Fruit fly (Drosophila melanogaster): ENCODE measurements around the gene Hrb98DE.
A peak's percentile ranks its signal among the peaks of the same experiment; 100 is the strongest.

Hrb98DE gene

DNA sequence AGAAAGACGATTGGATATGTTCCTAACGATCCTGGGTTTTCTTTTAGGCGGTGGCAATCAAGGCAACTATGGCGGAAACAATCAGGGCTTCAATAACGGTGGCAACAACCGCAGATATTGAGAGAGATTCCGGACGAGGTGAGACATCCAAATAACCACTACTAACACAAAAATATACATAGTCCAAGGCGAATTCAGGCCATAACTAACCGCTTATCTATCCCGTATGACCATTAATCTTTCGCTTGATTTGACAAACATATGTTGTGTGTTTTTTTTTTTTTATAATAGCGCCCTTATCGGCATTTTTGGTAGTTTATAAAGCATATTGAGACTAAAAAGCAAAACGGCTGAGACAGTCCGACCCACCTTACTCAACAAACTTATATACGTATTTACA, 3.9 kb downstream of the Hrb98DE start:
- TF ChIP-seq dmrt93B (GFP tag; optimal IDR thresholded peaks at IDR 0.05) (no peak), psq (GFP tag; optimal IDR thresholded peaks at IDR 0.05) (no peak), GATAd (GFP tag; optimal IDR thresholded peaks at IDR 0.05) (no peak), OdsH (GFP tag; optimal IDR thresholded peaks at IDR 0.05) (no peak), dsf (GFP tag; optimal IDR thresholded peaks at IDR 0.05; ENCODE audit: borderline replicate concordance) (no peak), lola (GFP tag; optimal IDR thresholded peaks at IDR 0.05) (no peak), woc (GFP tag; optimal IDR thresholded peaks at IDR 0.05) (no peak), Rel (GFP tag; optimal IDR thresholded peaks at IDR 0.05) (no peak), Rel (tag; optimal IDR thresholded peaks at IDR 0.05) (no peak), Vsx2 (GFP tag; optimal IDR thresholded peaks at IDR 0.05; ENCODE audit: partially characterized antibody) (no peak), brk (GFP tag; optimal IDR thresholded peaks at IDR 0.05) (no peak), Myc (optimal IDR thresholded peaks at IDR 0.05) (no peak), dl (GFP tag; optimal IDR thresholded peaks at IDR 0.05; ENCODE audit: insufficient read depth in 1 of 2, partially characterized antibody in 2 of 2) (no peak), foxo (GFP tag; optimal IDR thresholded peaks at IDR 0.05) (no peak), N (GFP tag; optimal IDR thresholded peaks at IDR 0.05) (no peak), Jra (GFP tag; optimal IDR thresholded peaks at IDR 0.05) (no peak), Mio (GFP tag; optimal IDR thresholded peaks at IDR 0.05) (no peak), Abd-B (GFP tag; optimal IDR thresholded peaks at IDR 0.05) (no peak)

DNA sequence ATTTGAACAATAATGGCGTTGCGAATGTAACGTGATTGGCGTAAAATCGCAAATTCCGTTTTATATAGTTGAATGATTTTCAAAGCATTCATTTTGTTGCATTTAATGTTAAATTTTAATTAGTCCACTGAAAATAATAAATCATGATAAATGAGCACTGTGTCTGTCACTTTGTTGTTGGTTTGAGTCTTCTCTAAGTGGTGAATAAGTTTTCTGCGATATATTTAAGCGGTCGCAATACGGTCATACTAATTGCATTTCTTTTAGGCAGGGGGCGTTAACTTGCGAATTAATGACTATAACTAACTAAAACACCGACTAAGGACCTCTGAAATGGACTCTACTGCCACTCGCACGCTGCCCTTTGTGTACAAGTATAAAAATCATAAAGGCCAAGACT, 6.2 kb downstream of the Hrb98DE start, which contains the start of gene CG9986:
CG9986 (plus strand) TSS at position 245 of the 400 bp plus-strand sequence.
- peak; percentile 56 for TF ChIP-seq Hr83 (GFP tag; optimal IDR thresholded peaks at IDR 0.05; ENCODE audit: poor library complexity, severe bottlenecking)
- no peak for TF ChIP-seq sage (GFP tag; optimal IDR thresholded peaks at IDR 0.05)
- peak; percentile 77 for TF ChIP-seq Myc (optimal IDR thresholded peaks at IDR 0.05)

DNA sequence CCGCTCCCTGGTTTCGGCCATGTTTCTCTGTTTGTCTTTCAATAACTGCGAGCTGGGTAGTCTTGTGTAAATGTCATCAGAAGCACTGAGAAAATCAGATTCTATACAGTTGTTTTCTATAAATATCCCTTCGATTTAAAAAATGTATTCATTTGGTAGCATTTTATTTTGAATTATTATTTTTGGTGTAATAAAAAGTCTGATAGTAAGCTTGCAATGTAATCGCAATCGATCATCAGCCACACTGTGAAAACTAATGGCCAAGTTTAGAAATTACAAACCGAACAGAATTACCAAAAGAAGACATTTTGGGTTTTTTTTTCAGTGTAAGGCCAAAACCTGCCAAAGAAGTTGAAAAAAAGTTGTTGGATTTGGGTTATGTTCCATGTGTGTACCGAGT, 21.2 kb downstream of the Hrb98DE start:
- TF ChIP-seq Hr78 (GFP tag; optimal IDR thresholded peaks at IDR 0.05) (no peak), N (GFP tag; optimal IDR thresholded peaks at IDR 0.05) (no peak)

DNA sequence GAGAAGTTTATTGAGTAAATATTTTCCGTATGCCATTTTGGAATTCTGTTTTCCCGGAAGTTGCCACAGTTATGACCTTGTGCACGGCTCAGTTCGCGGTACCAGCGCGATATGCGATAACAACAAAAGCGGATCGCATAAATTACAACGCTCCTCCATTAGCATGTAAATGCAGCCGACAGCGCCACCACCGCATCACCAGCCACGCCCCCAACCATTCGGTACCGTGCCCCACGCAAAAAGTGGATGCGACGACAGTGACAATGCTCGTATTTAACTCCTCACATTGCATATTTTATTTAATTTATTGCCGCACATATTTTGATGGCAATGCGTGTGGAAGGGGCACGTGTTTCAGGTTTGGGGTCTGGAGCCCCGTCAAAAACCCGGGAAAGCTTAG, 23.5 kb downstream of the Hrb98DE start:
- no peak for TF ChIP-seq br (GFP tag; optimal IDR thresholded peaks at IDR 0.05)
- no peak for TF ChIP-seq Sp1 (GFP tag; optimal IDR thresholded peaks at IDR 0.05)
- TF ChIP-seq foxo (GFP tag; optimal IDR thresholded peaks at IDR 0.05), result no peak
- no peak for TF ChIP-seq dmrt93B (GFP tag; optimal IDR thresholded peaks at IDR 0.05)
- TF ChIP-seq Dfd (GFP tag; optimal IDR thresholded peaks at IDR 0.05), result no peak
- TF ChIP-seq fru (GFP tag; optimal IDR thresholded peaks at IDR 0.05), result no peak
- TF ChIP-seq dsf (GFP tag; optimal IDR thresholded peaks at IDR 0.05; ENCODE audit: borderline replicate concordance), result no peak
- TF ChIP-seq Dif (GFP tag; optimal IDR thresholded peaks at IDR 0.05; ENCODE audit: partially characterized antibody), result no peak

DNA sequence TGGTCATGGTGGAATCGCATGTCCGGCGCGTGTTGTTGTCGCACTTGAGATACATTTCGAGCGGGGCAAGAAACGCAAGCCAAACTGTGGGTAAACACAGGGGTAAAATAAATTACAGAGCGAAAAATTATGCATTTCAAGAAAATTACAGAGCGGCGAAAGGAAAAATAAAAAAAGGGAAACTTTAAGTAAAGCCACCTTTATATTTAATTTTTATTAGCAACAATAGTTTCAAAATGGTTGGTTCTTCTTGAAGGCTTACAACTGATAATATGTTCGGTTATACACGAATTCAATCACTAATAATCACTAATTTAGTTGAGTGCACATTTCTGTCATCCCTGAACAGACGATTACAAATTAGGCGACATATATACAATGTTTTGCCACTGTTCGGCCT, 23.9 kb downstream of the Hrb98DE start:
- no peak for TF ChIP-seq Dfd (GFP tag; optimal IDR thresholded peaks at IDR 0.05)
- TF ChIP-seq woc (GFP tag; optimal IDR thresholded peaks at IDR 0.05), result peak; percentile 3
- TF ChIP-seq rgr (GFP tag; optimal IDR thresholded peaks at IDR 0.05), result peak; percentile 13
- TF ChIP-seq Sp1 (GFP tag; optimal IDR thresholded peaks at IDR 0.05), result peak; percentile 16
- TF ChIP-seq pan (optimal IDR thresholded peaks at IDR 0.05), result no peak
- TF ChIP-seq tai (GFP tag; optimal IDR thresholded peaks at IDR 0.05), result no peak
- peak; percentile 28 for TF ChIP-seq HLH106 (tag; optimal IDR thresholded peaks at IDR 0.05)
- peak; percentile 26 for TF ChIP-seq fru (GFP tag; optimal IDR thresholded peaks at IDR 0.05)
- no peak for TF ChIP-seq jim (GFP tag; optimal IDR thresholded peaks at IDR 0.05)
- peak; percentile 27 for TF ChIP-seq psq (GFP tag; optimal IDR thresholded peaks at IDR 0.05)
- TF ChIP-seq CG9705 (GFP tag; optimal IDR thresholded peaks at IDR 0.05), result no peak
- TF ChIP-seq Hr78 (GFP tag; optimal IDR thresholded peaks at IDR 0.05), result no peak
- TF ChIP-seq OdsH (GFP tag; optimal IDR thresholded peaks at IDR 0.05), result peak; percentile 9
- no peak for TF ChIP-seq N (GFP tag; optimal IDR thresholded peaks at IDR 0.05)
- peak; percentile 35 for TF ChIP-seq h (GFP tag; optimal IDR thresholded peaks at IDR 0.05)
- TF ChIP-seq foxo (GFP tag; optimal IDR thresholded peaks at IDR 0.05), result peak in 1 of 2 experiments; percentile 36

All from whole organism, wandering third instar larva.